Fruit fly (Drosophila melanogaster) whole organism, prepupa: ENCODE measurements around the gene Bre1.

Source experiments
- CG10669 ChIP-seq: fragments of 200-800 bp; sonication (Bioruptor generic); optimal IDR thresholded peaks from 3 replicates; lab custom pipeline; 2018; ENCODE audit warnings: missing biosample characterization, mild to moderate bottlenecking, missing genetic modification characterization, moderate library complexity
- CG3919 ChIP-seq: fragments of 200-800 bp; sonication (Bioruptor generic); optimal IDR thresholded peaks from 3 replicates; lab custom pipeline; 2016; ENCODE audit warnings: missing biosample characterization, missing genetic modification characterization
- CG6276 ChIP-seq: fragments of 200-800 bp; sonication (Bioruptor generic); optimal IDR thresholded peaks from 2 replicates; lab custom pipeline; 2017; ENCODE audit warnings: missing biosample characterization, mild to moderate bottlenecking, missing genetic modification characterization
- CG6854 ChIP-seq: fragments of 200-800 bp; sonication (Bioruptor generic); optimal IDR thresholded peaks from 2 replicates; lab custom pipeline; 2017; ENCODE audit warnings: missing biosample characterization, mild to moderate bottlenecking, missing genetic modification characterization
- CG8632 ChIP-seq: fragments of 200-800 bp; sonication (Bioruptor generic); optimal IDR thresholded peaks from 3 replicates; lab custom pipeline; 2016; ENCODE audit warnings: missing biosample characterization, missing genetic modification characterization
- Lpt ChIP-seq: fragments of 200-800 bp; sonication (Bioruptor generic); optimal IDR thresholded peaks from 3 replicates; lab custom pipeline; 2016; ENCODE audit warnings: missing biosample characterization, missing genetic modification characterization
- Met ChIP-seq: fragments of 200-800 bp; sonication (Bioruptor generic); optimal IDR thresholded peaks from 3 replicates; lab custom pipeline; 2016; ENCODE audit warnings: missing biosample characterization, missing genetic modification characterization
- Smox ChIP-seq: fragments of 200-800 bp; sonication (Bioruptor generic); optimal IDR thresholded peaks from 3 replicates; lab custom pipeline; 2016; ENCODE audit warnings: missing biosample characterization, missing genetic modification characterization
- acj6 ChIP-seq: fragments of 200-800 bp; sonication (Bioruptor generic); optimal IDR thresholded peaks from 3 replicates; lab custom pipeline; 2016; ENCODE audit warnings: missing biosample characterization, missing genetic modification characterization
- esn ChIP-seq: fragments of 200-800 bp; sonication (Bioruptor generic); optimal IDR thresholded peaks from 2 replicates; lab custom pipeline; 2016; ENCODE audit warnings: missing biosample characterization, mild to moderate bottlenecking, missing genetic modification characterization, moderate library complexity
- lz ChIP-seq: fragments of 200-800 bp; sonication (Bioruptor generic); optimal IDR thresholded peaks from 3 replicates; lab custom pipeline; 2016; ENCODE audit warnings: missing biosample characterization, missing genetic modification characterization

dm6 chr3L:5807370-5808100 is 13.5 kb upstream of the Bre1 start:
- TF ChIP-seq Smox = no peak
- TF ChIP-seq CG6854 (GFP tag; lab: Kevin White, UChicago) = no peak
- no peak for TF ChIP-seq CG10669 (GFP tag; lab: Kevin White, UChicago)
- TF ChIP-seq Lpt (GFP tag; lab: Kevin White, UChicago) = no peak
- TF ChIP-seq CG8632 (GFP tag; lab: Kevin White, UChicago) = no peak
- no peak for TF ChIP-seq esn
- no peak for TF ChIP-seq Met (GFP tag; lab: Kevin White, UChicago)
- no peak for TF ChIP-seq lz (GFP tag; lab: Kevin White, UChicago)
- no peak for TF ChIP-seq acj6 (GFP tag; lab: Kevin White, UChicago)
- TF ChIP-seq CG6276 (GFP tag; lab: Kevin White, UChicago) = no peak
- peak; percentile 3 for TF ChIP-seq CG3919
